Fruit fly (Drosophila melanogaster) whole organism, wandering third instar larva: ENCODE results near the gene CG2211.

Experiments used
- Myc ChIP-seq: fragments of >200 bp; optimal IDR thresholded peaks from 2 replicates; lab custom pipeline; 2017
- h ChIP-seq: fragments of 200-800 bp; sonication (Bioruptor generic); optimal IDR thresholded peaks from 3 replicates; lab custom pipeline; 2016; ENCODE audit warnings: missing biosample characterization, mild to moderate bottlenecking, missing genetic modification characterization
- jim ChIP-seq: fragments of 175-275, 200-325 bp; sonication (Bioruptor generic); optimal IDR thresholded peaks from 2 replicates; lab custom pipeline; 2016; ENCODE audit warnings: missing biosample characterization, mild to moderate bottlenecking, missing genetic modification characterization
- sage ChIP-seq: fragments of 200-800 bp; sonication (Bioruptor generic); optimal IDR thresholded peaks from 2 replicates; lab custom pipeline; 2016; ENCODE audit warnings: missing biosample characterization, mild to moderate bottlenecking, missing genetic modification characterization

DNA sequence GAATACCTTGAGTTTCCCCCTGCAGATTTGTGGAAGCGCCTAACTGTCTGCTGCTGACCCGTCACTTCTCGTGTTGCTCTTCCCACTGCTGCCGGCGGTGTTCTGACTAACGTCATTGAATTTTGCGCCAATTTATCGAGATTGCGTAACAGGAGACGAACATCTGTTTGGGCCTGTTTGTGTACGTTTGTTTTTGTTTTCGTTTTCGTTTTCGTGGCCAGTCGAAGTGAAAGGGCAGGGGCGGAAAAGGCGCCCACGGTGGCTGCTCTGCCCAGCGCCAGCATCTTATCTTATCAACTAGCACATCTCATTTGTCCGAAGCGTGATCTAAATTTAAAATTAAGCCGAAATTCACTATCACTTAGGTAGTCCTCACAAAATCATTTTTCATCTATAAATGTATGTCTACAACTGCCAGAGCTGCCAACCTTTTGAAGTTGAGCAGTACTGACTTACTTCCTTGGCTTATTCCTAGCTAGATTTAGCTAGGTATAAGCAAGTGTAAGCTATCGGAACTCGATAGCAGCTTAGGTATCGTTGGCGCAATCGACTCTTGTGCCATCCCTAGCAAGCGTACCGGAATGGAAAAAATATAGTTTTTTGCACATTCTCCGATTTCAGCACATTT lies 28.0 kb downstream of the CG2211 start, which contains the start of the genes Ctr9 and Nt5a:
- TF ChIP-seq Myc (lab: Kevin White, UChicago) = peak; percentile 90
- no peak for TF ChIP-seq h (GFP tag; lab: Kevin White, UChicago)
- no peak for TF ChIP-seq jim
- TF ChIP-seq sage = no peak
